Fruit fly (Drosophila melanogaster) whole organism, prepupa: Measurements from ENCODE around the gene Acp95EF.

Experiments
- CG11902 ChIP-seq: fragments of 200-800 bp; sonication (Bioruptor generic); optimal IDR thresholded peaks from 3 replicates; lab custom pipeline; 2016; ENCODE audit warnings: missing biosample characterization, missing genetic modification characterization
- CG16779 ChIP-seq: fragments of 200-800 bp; sonication (Bioruptor generic); optimal IDR thresholded peaks from 3 replicates; lab custom pipeline; 2017; ENCODE audit warnings: missing biosample characterization, mild to moderate bottlenecking, missing genetic modification characterization
- CG6854 ChIP-seq: fragments of 200-800 bp; sonication (Bioruptor generic); optimal IDR thresholded peaks from 2 replicates; lab custom pipeline; 2017; ENCODE audit warnings: missing biosample characterization, mild to moderate bottlenecking, missing genetic modification characterization
- Eip75B ChIP-seq: fragments of 200-800 bp; sonication (Bioruptor generic); optimal IDR thresholded peaks from 3 replicates; lab custom pipeline; 2016; ENCODE audit warnings: missing biosample characterization, missing genetic modification characterization

DNA sequence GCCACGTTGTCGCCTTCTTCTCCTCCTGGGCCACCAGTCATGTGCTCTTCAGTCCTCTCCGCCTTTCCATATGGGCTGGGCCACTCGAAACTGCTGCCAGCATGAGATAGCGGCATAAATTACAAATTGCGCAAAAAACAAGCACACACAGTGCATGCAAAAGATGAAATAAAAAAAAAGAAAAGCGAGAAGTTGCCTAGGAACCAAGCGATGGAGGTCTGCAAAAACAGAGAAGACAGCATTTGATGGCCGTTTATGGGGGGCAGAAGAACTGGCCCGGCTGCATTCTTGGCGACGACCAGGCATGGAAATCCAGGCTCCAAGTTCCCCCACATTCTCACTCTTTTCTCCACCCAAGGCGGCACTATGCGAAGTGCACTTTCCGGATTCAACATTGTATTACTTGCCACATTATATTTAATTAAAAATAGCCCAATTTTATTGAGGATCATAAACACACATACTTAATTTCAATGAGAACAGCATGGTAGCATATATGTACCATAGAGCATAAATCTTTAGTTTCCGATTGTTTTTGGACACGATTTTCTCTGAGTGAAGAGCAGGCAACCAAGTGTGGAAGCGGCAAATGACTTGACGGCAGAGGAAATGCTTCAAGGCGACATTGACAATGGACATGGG lies 32.7 kb downstream of the Acp95EF start:
- TF ChIP-seq Eip75B (GFP tag; lab: Kevin White, UChicago) (peak; percentile 62), CG6854 (GFP tag; lab: Kevin White, UChicago) (no peak), CG11902 (GFP tag; lab: Kevin White, UChicago) (no peak), CG16779 (tag; lab: Kevin White, UChicago) (peak; percentile 21)
